Worm (Caenorhabditis elegans): Measurements from ENCODE around the gene xol-1.

DNA sequence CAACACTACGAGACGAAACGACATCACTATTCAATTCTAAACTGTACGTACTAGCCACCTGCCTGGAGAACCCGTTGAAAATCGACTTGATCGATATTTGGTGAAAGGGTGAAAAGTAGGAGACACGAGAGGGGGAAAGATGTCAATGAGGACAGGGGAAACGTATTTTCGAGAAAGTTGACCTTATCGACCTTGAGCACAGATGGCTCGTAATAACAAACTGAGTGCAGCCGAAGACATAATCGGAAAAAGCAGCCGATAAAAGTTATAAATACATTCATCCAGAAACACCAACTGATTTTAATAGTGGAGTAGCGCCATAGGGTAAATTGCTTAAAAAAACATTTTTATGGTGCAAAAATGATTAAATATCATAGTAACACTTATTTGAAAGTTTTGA is 18.9 kb downstream of the xol-1 start:
- TF ChIP-seq unc-62 (GFP tag; optimal IDR thresholded peaks at IDR 0.05) (no peak), ceh-16 (tag; optimal IDR thresholded peaks at IDR 0.05) (no peak), nhr-77 (tag; optimal IDR thresholded peaks at IDR 0.05) (no peak), jun-1 (tag; optimal IDR thresholded peaks at IDR 0.05) (no peak), egl-27 (tag; optimal IDR thresholded peaks at IDR 0.05) (no peak), nhr-76 (tag; optimal IDR thresholded peaks at IDR 0.05) (no peak), elt-3 (tag; optimal IDR thresholded peaks at IDR 0.05) (no peak), eor-1 (tag; optimal IDR thresholded peaks at IDR 0.05) (no peak), ama-1 (optimal IDR thresholded peaks at IDR 0.05) (no peak), ceh-82 (tag; optimal IDR thresholded peaks at IDR 0.05) (no peak), unc-39 (tag; optimal IDR thresholded peaks at IDR 0.05) (no peak)

All from whole organism, L3 larva.